Worm (Caenorhabditis elegans): Measurements from ENCODE around the gene Y57G11C.14.
A peak's percentile ranks its signal among the peaks of the same experiment; 100 is the strongest.

The Y57G11C.14 gene

ce11 chrIV:14764719-14765173 lies 34.4 kb upstream of the Y57G11C.14 start:
- TF ChIP-seq hmbx-1 (tag; optimal IDR thresholded peaks at IDR 0.05) (no peak), ets-7 (tag; optimal IDR thresholded peaks at IDR 0.05) (no peak), flt-1 (GFP tag; IDR thresholded peaks at IDR 0.05) (no peak), ama-1 (optimal IDR thresholded peaks at IDR 0.05) (no peak), F13C5.2 (tag; optimal IDR thresholded peaks at IDR 0.05) (no peak), ceh-36 (tag; optimal IDR thresholded peaks at IDR 0.05) (no peak)

DNA sequence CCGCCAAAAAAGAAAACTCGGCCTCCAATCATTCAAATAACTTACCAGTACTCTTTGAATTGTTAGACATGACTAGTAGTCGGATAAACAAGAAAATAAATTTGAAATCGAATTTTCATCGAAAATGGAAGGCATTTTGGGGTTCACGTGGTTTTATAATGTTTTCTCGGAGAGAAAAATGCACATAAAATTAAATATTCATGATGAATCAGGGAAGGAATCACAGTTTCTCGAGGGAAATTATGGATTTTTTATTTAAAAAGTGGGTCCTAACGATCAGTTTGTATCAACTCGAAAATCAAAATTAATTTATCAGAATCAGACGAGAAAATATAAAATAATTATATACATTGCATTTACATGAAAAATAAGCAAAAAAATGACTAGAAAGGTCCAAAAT lies 33.8 kb upstream of the Y57G11C.14 start, which contains the start of gene Y57G11C.5:
Gene Y57G11C.5 (minus strand): TSS at position 101 of the 400 bp plus-strand sequence.
- TF ChIP-seq ceh-13 (GFP tag; optimal IDR thresholded peaks at IDR 0.05) (no peak), scrt-1 (GFP tag; IDR thresholded peaks at IDR 0.05) (no peak), pes-1 (GFP tag; IDR thresholded peaks at IDR 0.05) (no peak), flt-1 (GFP tag; IDR thresholded peaks at IDR 0.05) (no peak)

ce11 chrIV:14766382-14766781 lies 32.7 kb upstream of the Y57G11C.14 start, which contains the start of gene vti-1:
Gene vti-1, minus strand, starts transcription at chrIV:14766665.
- TF ChIP-seq ceh-13 (GFP tag; optimal IDR thresholded peaks at IDR 0.05), result no peak
- TF ChIP-seq scrt-1 (GFP tag; IDR thresholded peaks at IDR 0.05), result no peak
- no peak for TF ChIP-seq tra-4 (tag; optimal IDR thresholded peaks at IDR 0.05)
- no peak for TF ChIP-seq B0310.2 (tag; optimal IDR thresholded peaks at IDR 0.05)
- TF ChIP-seq sea-1 (GFP tag; conservative IDR thresholded peaks at IDR 0.05), result no peak
- no peak for TF ChIP-seq ceh-36 (tag; optimal IDR thresholded peaks at IDR 0.05)
- TF ChIP-seq hnd-1 (tag; optimal IDR thresholded peaks at IDR 0.05), result no peak
- no peak for TF ChIP-seq tbx-37 (GFP tag; conservative IDR thresholded peaks at IDR 0.05)
- TF ChIP-seq F13C5.2 (tag; optimal IDR thresholded peaks at IDR 0.05), result no peak
- no peak for TF ChIP-seq hmbx-1 (tag; optimal IDR thresholded peaks at IDR 0.05)
- no peak for TF ChIP-seq hmg-4 (GFP tag; optimal IDR thresholded peaks at IDR 0.05)
- no peak for TF ChIP-seq aly-1 (tag; optimal IDR thresholded peaks at IDR 0.05)
- no peak for TF ChIP-seq pes-1 (GFP tag; IDR thresholded peaks at IDR 0.05)
- TF ChIP-seq ets-7 (tag; optimal IDR thresholded peaks at IDR 0.05), result no peak
- no peak for TF ChIP-seq flt-1 (GFP tag; IDR thresholded peaks at IDR 0.05)
- no peak for TF ChIP-seq ama-1 (optimal IDR thresholded peaks at IDR 0.05)

ce11 chrIV:14767693-14768251 lies 31.3 kb upstream of the Y57G11C.14 start, which contains the start of the genes mrps-7 and Y57G11C.3:
Gene mrps-7, minus strand, starts transcription at chrIV:14767730.
Gene Y57G11C.3, plus strand, starts transcription at chrIV:14768201.
- TF ChIP-seq hmg-4 (GFP tag; optimal IDR thresholded peaks at IDR 0.05) (peak; percentile 0), tbx-11 (GFP tag; IDR thresholded peaks at IDR 0.05) (no peak), hmbx-1 (tag; optimal IDR thresholded peaks at IDR 0.05) (no peak), F13C5.2 (tag; optimal IDR thresholded peaks at IDR 0.05) (peak; percentile 83)

DNA sequence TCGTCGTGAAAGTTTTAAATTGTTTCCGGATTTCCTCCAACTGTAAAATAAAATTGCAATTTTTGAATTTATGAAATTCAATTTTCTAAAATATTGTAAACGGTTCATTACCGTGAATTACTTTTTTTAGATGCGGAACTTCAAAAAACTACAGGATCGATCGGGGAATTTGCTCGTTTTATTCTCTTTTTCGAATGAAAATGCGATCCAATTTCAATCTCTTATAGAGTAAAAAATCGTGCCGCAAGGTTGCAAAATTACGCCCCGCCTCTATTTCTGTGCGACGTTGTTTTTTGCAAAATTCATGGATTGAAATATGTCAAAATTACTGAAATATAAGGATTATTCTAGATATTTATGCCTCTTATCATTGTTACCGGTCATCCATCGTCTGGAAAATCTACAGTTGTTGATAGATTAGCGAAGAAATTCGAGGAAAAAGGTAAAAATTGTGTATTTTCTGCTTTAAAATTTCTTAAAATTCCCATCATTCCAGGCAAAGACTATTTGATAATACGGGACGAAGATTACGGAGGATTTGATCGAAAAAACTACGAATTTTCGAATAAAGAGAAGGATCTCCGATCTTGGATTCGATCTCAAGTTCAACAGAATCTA lies 29.8 kb upstream of the Y57G11C.14 start, which contains the start of gene Y57G11C.43:
Gene Y57G11C.43 (plus strand): TSS at position 224 of the 618 bp plus-strand sequence.
- TF ChIP-seq hmbx-1 (tag; optimal IDR thresholded peaks at IDR 0.05) (no peak), F13C5.2 (tag; optimal IDR thresholded peaks at IDR 0.05) (no peak), hnd-1 (tag; optimal IDR thresholded peaks at IDR 0.05) (no peak), scrt-1 (GFP tag; IDR thresholded peaks at IDR 0.05) (no peak), sea-1 (GFP tag; conservative IDR thresholded peaks at IDR 0.05) (no peak), ets-7 (tag; optimal IDR thresholded peaks at IDR 0.05) (no peak), ama-1 (optimal IDR thresholded peaks at IDR 0.05) (no peak), tbx-37 (GFP tag; conservative IDR thresholded peaks at IDR 0.05) (no peak)

ce11 chrIV:14770663-14771062 lies 28.4 kb upstream of the Y57G11C.14 start:
- TF ChIP-seq sea-1 (GFP tag; conservative IDR thresholded peaks at IDR 0.05) (no peak), tra-4 (tag; optimal IDR thresholded peaks at IDR 0.05) (no peak), flt-1 (GFP tag; IDR thresholded peaks at IDR 0.05) (no peak), hmg-4 (GFP tag; optimal IDR thresholded peaks at IDR 0.05) (no peak), scrt-1 (GFP tag; IDR thresholded peaks at IDR 0.05) (no peak), hmbx-1 (tag; optimal IDR thresholded peaks at IDR 0.05) (no peak), ceh-36 (tag; optimal IDR thresholded peaks at IDR 0.05) (no peak), ama-1 (optimal IDR thresholded peaks at IDR 0.05) (no peak), tbx-11 (GFP tag; IDR thresholded peaks at IDR 0.05) (no peak), pes-1 (GFP tag; IDR thresholded peaks at IDR 0.05) (no peak), aly-1 (tag; optimal IDR thresholded peaks at IDR 0.05) (no peak), F13C5.2 (tag; optimal IDR thresholded peaks at IDR 0.05) (no peak)

DNA sequence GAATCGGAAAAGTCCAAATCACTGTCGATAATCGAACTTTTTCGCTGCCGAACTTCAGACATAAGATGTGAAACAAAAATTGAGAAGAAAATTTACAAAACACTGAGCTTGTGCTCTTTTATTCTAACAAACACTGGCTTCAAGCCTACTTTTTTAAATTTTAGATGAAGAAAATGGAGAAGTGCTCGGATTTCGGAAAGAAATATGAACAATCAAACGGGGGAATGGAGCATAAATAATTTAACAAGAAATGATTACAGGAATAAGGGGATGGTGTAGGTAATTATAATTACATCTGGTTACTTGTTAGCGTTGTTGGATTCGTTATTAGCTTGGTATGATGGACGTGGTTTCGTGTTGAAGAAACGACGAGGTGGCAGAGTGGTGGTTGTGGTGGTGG lies 27.8 kb upstream of the Y57G11C.14 start, which contains the start of gene degl-1:
Gene degl-1 (minus strand): TSS at position 101 of the 400 bp plus-strand sequence.
- TF ChIP-seq ceh-36 (tag; optimal IDR thresholded peaks at IDR 0.05), result no peak
- TF ChIP-seq flt-1 (GFP tag; IDR thresholded peaks at IDR 0.05), result no peak
- TF ChIP-seq ceh-13 (GFP tag; optimal IDR thresholded peaks at IDR 0.05), result no peak
- TF ChIP-seq hmbx-1 (tag; optimal IDR thresholded peaks at IDR 0.05), result no peak
- TF ChIP-seq sea-1 (GFP tag; conservative IDR thresholded peaks at IDR 0.05), result no peak
- TF ChIP-seq hnd-1 (tag; optimal IDR thresholded peaks at IDR 0.05), result no peak
- TF ChIP-seq ets-7 (tag; optimal IDR thresholded peaks at IDR 0.05), result no peak
- no peak for TF ChIP-seq scrt-1 (GFP tag; IDR thresholded peaks at IDR 0.05)
- TF ChIP-seq B0310.2 (tag; optimal IDR thresholded peaks at IDR 0.05), result no peak
- TF ChIP-seq ama-1 (optimal IDR thresholded peaks at IDR 0.05), result no peak
- TF ChIP-seq pes-1 (GFP tag; IDR thresholded peaks at IDR 0.05), result no peak
- TF ChIP-seq tra-4 (tag; optimal IDR thresholded peaks at IDR 0.05), result no peak
- no peak for TF ChIP-seq tbx-11 (GFP tag; IDR thresholded peaks at IDR 0.05)
- TF ChIP-seq hmg-4 (GFP tag; optimal IDR thresholded peaks at IDR 0.05), result no peak
- TF ChIP-seq F13C5.2 (tag; optimal IDR thresholded peaks at IDR 0.05), result no peak
- no peak for TF ChIP-seq tbx-37 (GFP tag; conservative IDR thresholded peaks at IDR 0.05)
- TF ChIP-seq aly-1 (tag; optimal IDR thresholded peaks at IDR 0.05), result no peak
